Worm (Caenorhabditis elegans): ENCODE results near the gene F01G10.6.

The F01G10.6 gene

ce11 chrIV:10206182-10206581 is 21.3 kb downstream of the F01G10.6 start, which contains the start of gene K04D7.6:
TSS of gene K04D7.6 (minus strand) at chrIV:10206282.
- TF ChIP-seq pag-3 (tag; optimal IDR thresholded peaks at IDR 0.05; ENCODE audit: borderline replicate concordance) = no peak
- no peak for TF ChIP-seq tbx-7 (tag; optimal IDR thresholded peaks at IDR 0.05)
- TF ChIP-seq unc-42 (tag; optimal IDR thresholded peaks at IDR 0.05) = no peak
- TF ChIP-seq unc-55 (GFP tag; optimal IDR thresholded peaks at IDR 0.05) = no peak
- no peak for TF ChIP-seq dve-1 (tag; optimal IDR thresholded peaks at IDR 0.05)
- TF ChIP-seq dmd-4 (tag; optimal IDR thresholded peaks at IDR 0.05; ENCODE audit: borderline replicate concordance) = no peak
- no peak for TF ChIP-seq syd-9 (tag; optimal IDR thresholded peaks at IDR 0.05)
- TF ChIP-seq sdc-2 (tag; optimal IDR thresholded peaks at IDR 0.05) = no peak

- TF ChIP-seq ceh-2 (tag; optimal IDR thresholded peaks at IDR 0.05) (peak; percentile 28), ceh-31 (tag; optimal IDR thresholded peaks at IDR 0.05) (peak; percentile 19), pha-2 (tag; optimal IDR thresholded peaks at IDR 0.05) (no peak)
Observed at ce11 chrIV:10197317-10197867, 30.0 kb downstream of the F01G10.6 start, which contains the start of gene gon-4. TSS of gene gon-4 (plus strand) at chrIV:10197817.

ce11 chrIV:10194345-10194744 is 33.1 kb downstream of the F01G10.6 start, which contains the start of gene ptrg-1:
TSS of gene ptrg-1 (minus strand) at chrIV:10194445.
- no peak for TF ChIP-seq dmd-4 (tag; optimal IDR thresholded peaks at IDR 0.05; ENCODE audit: borderline replicate concordance)
- no peak for TF ChIP-seq T23F11.4 (GFP tag; optimal IDR thresholded peaks at IDR 0.05)
- TF ChIP-seq pha-4 (tag; optimal IDR thresholded peaks at IDR 0.05) = no peak
- TF ChIP-seq che-1 (tag; optimal IDR thresholded peaks at IDR 0.05) = no peak
- no peak for TF ChIP-seq Y22D7AL.16 (tag; optimal IDR thresholded peaks at IDR 0.05)
- TF ChIP-seq unc-86 (tag; optimal IDR thresholded peaks at IDR 0.05) = no peak
- TF ChIP-seq nhr-232 (tag; optimal IDR thresholded peaks at IDR 0.05) = no peak
- TF ChIP-seq sdc-2 (tag; optimal IDR thresholded peaks at IDR 0.05) = no peak
- no peak for TF ChIP-seq pha-2 (tag; optimal IDR thresholded peaks at IDR 0.05)
- TF ChIP-seq unc-3 (GFP tag; conservative IDR thresholded peaks at IDR 0.05) = no peak
- no peak for TF ChIP-seq unc-3 (tag; optimal IDR thresholded peaks at IDR 0.05)
- TF ChIP-seq zip-5 (tag; optimal IDR thresholded peaks at IDR 0.05) = no peak
- TF ChIP-seq ztf-16 (tag; optimal IDR thresholded peaks at IDR 0.05) = no peak
- no peak for TF ChIP-seq pat-9 (tag; optimal IDR thresholded peaks at IDR 0.05)
- TF ChIP-seq gmeb-2 (tag; optimal IDR thresholded peaks at IDR 0.05) = no peak
- TF ChIP-seq lim-6 (tag; optimal IDR thresholded peaks at IDR 0.05) = no peak
- TF ChIP-seq C38D4.7 (GFP tag; optimal IDR thresholded peaks at IDR 0.05) = no peak

ce11 chrIV:10191498-10191897 is 35.9 kb downstream of the F01G10.6 start:
- TF ChIP-seq unc-42 (tag; optimal IDR thresholded peaks at IDR 0.05) = peak; percentile 82
- TF ChIP-seq tbx-7 (tag; optimal IDR thresholded peaks at IDR 0.05) = no peak

ce11 chrIV:10190586-10190985 is 36.8 kb downstream of the F01G10.6 start:
- TF ChIP-seq ceh-34 (tag; optimal IDR thresholded peaks at IDR 0.05) = peak; percentile 52
- TF ChIP-seq ahr-1 (tag; optimal IDR thresholded peaks at IDR 0.05) = no peak

- TF ChIP-seq unc-42 (tag; optimal IDR thresholded peaks at IDR 0.05) (peak; percentile 34), ets-4 (tag; optimal IDR thresholded peaks at IDR 0.05) (no peak)
Observed at ce11 chrIV:10188505-10188904, 38.9 kb downstream of the F01G10.6 start.

ce11 chrIV:10180133-10180749 is 47.2 kb downstream of the F01G10.6 start, which contains the start of gene gta-1:
TSS of gene gta-1 (plus strand) at chrIV:10180660.
- TF ChIP-seq nhr-11 (tag; optimal IDR thresholded peaks at IDR 0.05) (no peak), unc-55 (GFP tag; optimal IDR thresholded peaks at IDR 0.05) (peak; percentile 70), hlh-30 (tag; optimal IDR thresholded peaks at IDR 0.05; ENCODE audit: insufficient read depth) (peak; percentile 83)

All from whole organism, late embryonic.